Fruit fly (Drosophila melanogaster): Measurements from ENCODE around the gene Saysd1.

Saysd1 gene

dm6 chr3R:25247379-25247869 is 32.4 kb upstream of the Saysd1 start, which contains the start of the genes RpS27 and Nup37 (continued):
- TF ChIP-seq sr (GFP tag; IDR thresholded peaks at IDR 0.05), result peak; percentile 98
- peak; percentile 96 for TF ChIP-seq tio (GFP tag; optimal IDR thresholded peaks at IDR 0.05)
- TF ChIP-seq Abd-B (GFP tag; optimal IDR thresholded peaks at IDR 0.05), result peak; percentile 93
- peak; percentile 96 for TF ChIP-seq scrt (GFP tag; optimal IDR thresholded peaks at IDR 0.05)
- TF ChIP-seq az2 (GFP tag; optimal IDR thresholded peaks at IDR 0.05), result peak; percentile 95
- peak; percentile 90 for TF ChIP-seq ERR (GFP tag; optimal IDR thresholded peaks at IDR 0.05)
- no peak; the same call in 1 of the 2 replicates for TF ChIP-seq dan (GFP tag; IDR thresholded peaks at IDR 0.05)
- TF ChIP-seq ara (GFP tag; IDR thresholded peaks at IDR 0.05), result peak; percentile 95
- TF ChIP-seq CG10366 (GFP tag; IDR thresholded peaks at IDR 0.05), result peak; percentile 96
- TF ChIP-seq lbe (GFP tag; optimal IDR thresholded peaks at IDR 0.05), result peak; percentile 91
- TF ChIP-seq CG12769 (tag; optimal IDR thresholded peaks at IDR 0.05), result peak; percentile 98
- peak; percentile 84 for TF ChIP-seq Nf-YB (GFP tag; optimal IDR thresholded peaks at IDR 0.05)
- TF ChIP-seq Gsc (GFP tag; IDR thresholded peaks at IDR 0.05), result peak; percentile 83; the same call in 1 of the 2 replicates
- peak; percentile 94 for TF ChIP-seq wdn (GFP tag; IDR thresholded peaks at IDR 0.05)
- TF ChIP-seq BEAF-32 (GFP tag; optimal IDR thresholded peaks at IDR 0.05), result peak; percentile 67
- TF ChIP-seq bsh (GFP tag; optimal IDR thresholded peaks at IDR 0.05), result peak; percentile 50 to 93
- peak; percentile 96 for TF ChIP-seq gt (GFP tag; IDR thresholded peaks at IDR 0.05)
- peak; percentile 95 for TF ChIP-seq CoRest (tag; optimal IDR thresholded peaks at IDR 0.05)
- TF ChIP-seq CrebB (tag; optimal IDR thresholded peaks at IDR 0.05), result peak; percentile 99
- peak; percentile 41; the same call in 1 of the 2 replicates for TF ChIP-seq Scr (GFP tag; IDR thresholded peaks at IDR 0.05; ENCODE audit: partially characterized antibody)
- peak; percentile 94 for TF ChIP-seq CG9437 (GFP tag; optimal IDR thresholded peaks at IDR 0.05)
- peak; percentile 93 for TF ChIP-seq twi (tag; optimal IDR thresholded peaks at IDR 0.05)
- TF ChIP-seq Dip3 (GFP tag; optimal IDR thresholded peaks at IDR 0.05), result peak; percentile 98
- TF ChIP-seq row (GFP tag; IDR thresholded peaks at IDR 0.05), result peak; percentile 86
- peak; percentile 82 for TF ChIP-seq CG30020 (tag; optimal IDR thresholded peaks at IDR 0.05)
- TF ChIP-seq D (optimal IDR thresholded peaks at IDR 0.05), result no peak
- peak; percentile 96 for TF ChIP-seq D (GFP tag; optimal IDR thresholded peaks at IDR 0.05)
- TF ChIP-seq CG7372 (GFP tag; IDR thresholded peaks at IDR 0.05), result peak; percentile 94
- TF ChIP-seq CG11695 (GFP tag; IDR thresholded peaks at IDR 0.05), result peak; percentile 89
- TF ChIP-seq disco-r (GFP tag; optimal IDR thresholded peaks at IDR 0.05), result peak; percentile 98
- TF ChIP-seq fd3F (GFP tag; optimal IDR thresholded peaks at IDR 0.05), result peak; percentile 97
- peak; percentile 14; the same call in 1 of the 2 replicates for TF ChIP-seq CG13287 (GFP tag; IDR thresholded peaks at IDR 0.05; ENCODE audit: partially characterized antibody)
- TF ChIP-seq lilli (GFP tag; optimal IDR thresholded peaks at IDR 0.05), result peak; percentile 96
- peak; percentile 95 for TF ChIP-seq CG10147 (GFP tag; optimal IDR thresholded peaks at IDR 0.05)
- peak; percentile 98 for TF ChIP-seq CG9932 (GFP tag; IDR thresholded peaks at IDR 0.05)
- TF ChIP-seq CG7271 (tag; optimal IDR thresholded peaks at IDR 0.05), result peak; percentile 99
- peak; percentile 93 for TF ChIP-seq CG14667 (GFP tag; IDR thresholded peaks at IDR 0.05)
- TF ChIP-seq rib (GFP tag; IDR thresholded peaks at IDR 0.05), result peak; percentile 91
- peak; percentile 100 for TF ChIP-seq YL-1 (GFP tag; optimal IDR thresholded peaks at IDR 0.05)
- peak; percentile 93 for TF ChIP-seq CG18476 (GFP tag; optimal IDR thresholded peaks at IDR 0.05)
- TF ChIP-seq CG7556 (GFP tag; optimal IDR thresholded peaks at IDR 0.05), result peak; percentile 93
- peak; percentile 98 for TF ChIP-seq Fer1 (GFP tag; optimal IDR thresholded peaks at IDR 0.05)
- peak; percentile 93 for TF ChIP-seq kay (GFP tag; optimal IDR thresholded peaks at IDR 0.05)
- peak; percentile 96 for TF ChIP-seq CG12744 (GFP tag; optimal IDR thresholded peaks at IDR 0.05)
- TF ChIP-seq gcm2 (GFP tag; optimal IDR thresholded peaks at IDR 0.05), result peak; percentile 98
- peak; percentile 97 for TF ChIP-seq CG4282 (GFP tag; optimal IDR thresholded peaks at IDR 0.05)
- peak; percentile 95 for TF ChIP-seq CG2120 (GFP tag; optimal IDR thresholded peaks at IDR 0.05)
- peak; percentile 81 for TF ChIP-seq CG15696 (tag; optimal IDR thresholded peaks at IDR 0.05)
- TF ChIP-seq CG10462 (GFP tag; optimal IDR thresholded peaks at IDR 0.05), result peak; percentile 93
- TF ChIP-seq Xbp1 (GFP tag; optimal IDR thresholded peaks at IDR 0.05), result peak; percentile 98
- no peak for TF ChIP-seq Dfd (GFP tag; optimal IDR thresholded peaks at IDR 0.05)

All from whole organism, embryonic.